Fruit fly (Drosophila melanogaster) whole organism, prepupa: Measurements from ENCODE around the gene CG15200.

Experiments used
- Blimp-1 ChIP-seq: fragments of 200-800 bp; sonication (Bioruptor generic); optimal IDR thresholded peaks from 3 replicates; lab custom pipeline; 2017; ENCODE audit warnings: missing biosample characterization, missing genetic modification characterization, mild to moderate bottlenecking, moderate library complexity, missing genetic modification reagents
- CG10631 ChIP-seq: fragments of 200-800 bp; sonication (Bioruptor generic); optimal IDR thresholded peaks from 2 replicates; lab custom pipeline; 2016; ENCODE audit warnings: missing biosample characterization, missing genetic modification characterization
- CG10669 ChIP-seq: fragments of 200-800 bp; sonication (Bioruptor generic); optimal IDR thresholded peaks from 3 replicates; lab custom pipeline; 2018; ENCODE audit warnings: missing biosample characterization, mild to moderate bottlenecking, missing genetic modification characterization, moderate library complexity
- CG11294 ChIP-seq: fragments of 200-800 bp; sonication (Bioruptor generic); IDR thresholded peaks from 2 replicates; pipeline ENCODE4 v1.3.6; 2022; ENCODE audit warnings: missing biosample characterization, missing genetic modification characterization
- CG11762 ChIP-seq: fragments of 200-800 bp; sonication (Bioruptor generic); optimal IDR thresholded peaks from 3 replicates; lab custom pipeline; 2016; ENCODE audit warnings: missing biosample characterization, missing genetic modification characterization; ENCODE audit not compliant: insufficient read depth
- CG11902 ChIP-seq: fragments of 200-800 bp; sonication (Bioruptor generic); optimal IDR thresholded peaks from 3 replicates; lab custom pipeline; 2016; ENCODE audit warnings: missing biosample characterization, missing genetic modification characterization
- CG1621 ChIP-seq: fragments of 200-800 bp; sonication (Bioruptor generic); optimal IDR thresholded peaks from 3 replicates; lab custom pipeline; 2018; ENCODE audit warnings: missing biosample characterization, mild to moderate bottlenecking, missing genetic modification characterization
- CG16779 ChIP-seq: fragments of 200-800 bp; sonication (Bioruptor generic); optimal IDR thresholded peaks from 3 replicates; lab custom pipeline; 2017; ENCODE audit warnings: missing biosample characterization, mild to moderate bottlenecking, missing genetic modification characterization
- CG3032 ChIP-seq: fragments of 200-800 bp; optimal IDR thresholded peaks from 2 replicates; lab custom pipeline; 2019; ENCODE audit warnings: missing biosample characterization, mild to moderate bottlenecking, missing genetic modification characterization, moderate library complexity
- CG31627 ChIP-seq: fragments of 200-800 bp; sonication (Bioruptor generic); optimal IDR thresholded peaks from 3 replicates; lab custom pipeline; 2016; ENCODE audit warnings: missing biosample characterization, missing genetic modification characterization
- CG32006 ChIP-seq: fragments of 200-800 bp; sonication (Bioruptor generic); optimal IDR thresholded peaks from 3 replicates; lab custom pipeline; 2017; ENCODE audit warnings: missing biosample characterization, mild to moderate bottlenecking, missing genetic modification characterization
- CG3919 ChIP-seq: fragments of 200-800 bp; sonication (Bioruptor generic); optimal IDR thresholded peaks from 3 replicates; lab custom pipeline; 2016; ENCODE audit warnings: missing biosample characterization, missing genetic modification characterization
- CG4318 ChIP-seq: fragments of 200-800 bp; sonication (Bioruptor generic); optimal IDR thresholded peaks from 3 replicates; lab custom pipeline; 2017; ENCODE audit warnings: missing biosample characterization, mild to moderate bottlenecking, missing genetic modification characterization
- CG6163 ChIP-seq: fragments of 200-800 bp; sonication (Bioruptor generic); IDR thresholded peaks from 3 replicates; pipeline ENCODE4 v1.3.6; 2022; ENCODE audit warnings: missing biosample characterization, missing genetic modification characterization
- CG6276 ChIP-seq: fragments of 200-800 bp; sonication (Bioruptor generic); optimal IDR thresholded peaks from 2 replicates; lab custom pipeline; 2017; ENCODE audit warnings: missing biosample characterization, mild to moderate bottlenecking, missing genetic modification characterization
- CG7368 ChIP-seq: fragments of 200-800 bp; sonication (Bioruptor generic); optimal IDR thresholded peaks from 3 replicates; lab custom pipeline; 2016; ENCODE audit warnings: missing biosample characterization, missing genetic modification characterization
- CG8119 ChIP-seq: fragments of 200-800 bp; sonication (Bioruptor generic); IDR thresholded peaks from 3 replicates; pipeline ENCODE4 v1.3.6; 2022; ENCODE audit warnings: missing biosample characterization, missing genetic modification characterization
- CG8319 ChIP-seq: fragments of 200-800 bp; sonication (Bioruptor generic); optimal IDR thresholded peaks from 3 replicates; lab custom pipeline; 2016; ENCODE audit warnings: missing biosample characterization, missing genetic modification characterization
- CG8632 ChIP-seq: fragments of 200-800 bp; sonication (Bioruptor generic); optimal IDR thresholded peaks from 3 replicates; lab custom pipeline; 2016; ENCODE audit warnings: missing biosample characterization, missing genetic modification characterization
- CG9139 ChIP-seq: fragments of 200-800 bp; sonication (Bioruptor generic); optimal IDR thresholded peaks from 3 replicates; lab custom pipeline; 2017; ENCODE audit warnings: missing biosample characterization, mild to moderate bottlenecking, missing genetic modification characterization
- Eip78C ChIP-seq: fragments of 200-800 bp; sonication (Bioruptor generic); peaks from one replicate; lab custom pipeline; 2016; ENCODE audit warnings: missing biosample characterization, missing genetic modification characterization
- Eip93F ChIP-seq: fragments of 200-800 bp; sonication (Bioruptor generic); optimal IDR thresholded peaks from 2 replicates; lab custom pipeline; 2016; ENCODE audit warnings: missing biosample characterization, mild to moderate bottlenecking, missing genetic modification characterization
- Ets21C ChIP-seq: fragments of 200-800 bp; sonication (Bioruptor generic); optimal IDR thresholded peaks from 3 replicates; lab custom pipeline; 2016; ENCODE audit warnings: missing biosample characterization, missing genetic modification characterization
- Ets96B ChIP-seq: fragments of 200-800 bp; optimal IDR thresholded peaks from 2 replicates; lab custom pipeline; 2019; ENCODE audit warnings: missing biosample characterization, mild to moderate bottlenecking, missing genetic modification characterization, moderate library complexity
- Gug ChIP-seq: fragments of 200-800 bp; sonication (Bioruptor generic); IDR thresholded peaks from 2 replicates; pipeline ENCODE4 v1.3.6; 2022; ENCODE audit warnings: missing biosample characterization, missing genetic modification characterization
- Hr39 ChIP-seq: fragments of 200-800 bp; sonication (Bioruptor generic); optimal IDR thresholded peaks from 2 replicates; lab custom pipeline; 2016; ENCODE audit warnings: missing biosample characterization, missing genetic modification characterization
- Hr4 ChIP-seq: fragments of 200-800 bp; sonication (Bioruptor generic); optimal IDR thresholded peaks from 3 replicates; lab custom pipeline; 2016; ENCODE audit warnings: missing biosample characterization, missing genetic modification characterization
- Met ChIP-seq: fragments of 200-800 bp; sonication (Bioruptor generic); optimal IDR thresholded peaks from 3 replicates; lab custom pipeline; 2016; ENCODE audit warnings: missing biosample characterization, missing genetic modification characterization
- Smox ChIP-seq: fragments of 200-800 bp; sonication (Bioruptor generic); optimal IDR thresholded peaks from 3 replicates; lab custom pipeline; 2016; ENCODE audit warnings: missing biosample characterization, missing genetic modification characterization
- Sox102F ChIP-seq: fragments of 200-800 bp; sonication (Bioruptor generic); optimal IDR thresholded peaks from 2 replicates; lab custom pipeline; 2016; ENCODE audit warnings: missing biosample characterization, mild to moderate bottlenecking, missing genetic modification characterization
- Sox14 ChIP-seq: fragments of 200-800 bp; sonication (Bioruptor generic); optimal IDR thresholded peaks from 3 replicates; lab custom pipeline; 2016; ENCODE audit warnings: missing biosample characterization, missing genetic modification characterization
- Sox15 ChIP-seq: fragments of 200-800 bp; sonication (Bioruptor generic); optimal IDR thresholded peaks from 3 replicates; lab custom pipeline; 2016; ENCODE audit warnings: missing biosample characterization, missing genetic modification characterization
- achi ChIP-seq: fragments of 200-800 bp; sonication (Bioruptor generic); optimal IDR thresholded peaks from 3 replicates; lab custom pipeline; 2016; ENCODE audit warnings: missing biosample characterization, missing genetic modification characterization
- acj6 ChIP-seq: fragments of 200-800 bp; sonication (Bioruptor generic); optimal IDR thresholded peaks from 3 replicates; lab custom pipeline; 2016; ENCODE audit warnings: missing biosample characterization, missing genetic modification characterization
- cyc ChIP-seq: fragments of 200-800 bp; sonication (Bioruptor generic); optimal IDR thresholded peaks from 3 replicates; lab custom pipeline; 2016; ENCODE audit warnings: missing biosample characterization, missing genetic modification characterization
- dac ChIP-seq: fragments of 200-800 bp; sonication (Bioruptor generic); optimal IDR thresholded peaks from 2 replicates; lab custom pipeline; 2017; ENCODE audit warnings: missing biosample characterization, mild to moderate bottlenecking, missing genetic modification characterization
- dsx ChIP-seq: fragments of 200-800 bp; optimal IDR thresholded peaks from 3 replicates; lab custom pipeline; 2019; ENCODE audit warnings: missing biosample characterization, mild to moderate bottlenecking, missing genetic modification characterization, moderate library complexity; ENCODE audit not compliant: poor library complexity, severe bottlenecking
- eg ChIP-seq: fragments of 200-800 bp; sonication (Bioruptor generic); IDR thresholded peaks from 3 replicates; pipeline ENCODE4 v1.3.6; 2022; ENCODE audit warnings: missing biosample characterization, missing genetic modification characterization
- esn ChIP-seq: fragments of 200-800 bp; sonication (Bioruptor generic); optimal IDR thresholded peaks from 2 replicates; lab custom pipeline; 2016; ENCODE audit warnings: missing biosample characterization, mild to moderate bottlenecking, missing genetic modification characterization, moderate library complexity
- fd59A ChIP-seq: fragments of 200-800 bp; sonication (Bioruptor generic); optimal IDR thresholded peaks from 2 replicates; lab custom pipeline; 2017; ENCODE audit warnings: missing biosample characterization, mild to moderate bottlenecking, missing genetic modification characterization, missing genetic modification reagents
- fd85E ChIP-seq: fragments of 200-800 bp; sonication (Bioruptor generic); optimal IDR thresholded peaks from 3 replicates; lab custom pipeline; 2016; ENCODE audit warnings: missing biosample characterization, missing genetic modification characterization
- fkh ChIP-seq: fragments of 200-800 bp; sonication (Bioruptor generic); optimal IDR thresholded peaks from 3 replicates; lab custom pipeline; 2017; ENCODE audit warnings: missing biosample characterization, mild to moderate bottlenecking, missing genetic modification characterization, moderate library complexity
- lz ChIP-seq: fragments of 200-800 bp; sonication (Bioruptor generic); optimal IDR thresholded peaks from 3 replicates; lab custom pipeline; 2016; ENCODE audit warnings: missing biosample characterization, missing genetic modification characterization
- net ChIP-seq: fragments of 200-800 bp; sonication (Bioruptor generic); optimal IDR thresholded peaks from 3 replicates; lab custom pipeline; 2016; ENCODE audit warnings: missing biosample characterization, missing genetic modification characterization
- pdm3 ChIP-seq: fragments of 200-800 bp; sonication (Bioruptor generic); optimal IDR thresholded peaks from 3 replicates; lab custom pipeline; 2016; ENCODE audit warnings: missing biosample characterization, missing genetic modification characterization
- salr ChIP-seq, 2 experiments: fragments of 200-800 bp; sonication (Bioruptor generic); optimal IDR thresholded peaks; 3 replicates each; lab custom pipeline; 2016 to 2018; ENCODE audit warnings: missing biosample characterization in 2 of 2, missing genetic modification characterization in 2 of 2, mild to moderate bottlenecking in 1 of 2
- spab ChIP-seq: fragments of 200-800 bp; sonication (Bioruptor generic); optimal IDR thresholded peaks from 2 replicates; lab custom pipeline; 2017; ENCODE audit warnings: missing biosample characterization, mild to moderate bottlenecking, missing genetic modification characterization, missing genetic modification reagents
- ss ChIP-seq, 2 experiments: fragments of 200-800 bp; sonication (Bioruptor generic); optimal IDR thresholded peaks; 2 replicates in 1 of 2; 3 replicates in 1 of 2; lab custom pipeline; 2017 to 2018; ENCODE audit warnings: mild to moderate bottlenecking in 2 of 2, missing biosample characterization in 2 of 2, missing genetic modification characterization in 2 of 2, moderate library complexity in 1 of 2
- svp ChIP-seq: fragments of 200-800 bp; sonication (Bioruptor generic); peaks from one replicate; lab custom pipeline; 2016; ENCODE audit warnings: missing biosample characterization, missing genetic modification characterization
- topi ChIP-seq: fragments of 200-800 bp; sonication (Bioruptor generic); optimal IDR thresholded peaks from 3 replicates; lab custom pipeline; 2016; ENCODE audit warnings: missing biosample characterization, missing genetic modification characterization
- vri ChIP-seq: fragments of 200-800 bp; sonication (Bioruptor generic); optimal IDR thresholded peaks from 3 replicates; lab custom pipeline; 2016; ENCODE audit warnings: missing biosample characterization, mild to moderate bottlenecking, missing genetic modification characterization

The CG15200 gene

dm6 chrX:11154511-11155197 lies 28.1 kb upstream of the CG15200 start:
- TF ChIP-seq cyc (GFP tag; lab: Kevin White, UChicago) = no peak
- no peak for TF ChIP-seq CG3032 (tag; lab: Kevin White, UChicago)
- TF ChIP-seq CG11762 (GFP tag; lab: Kevin White, UChicago) = no peak
- TF ChIP-seq CG10669 = peak; percentile 29
- no peak for TF ChIP-seq achi (GFP tag; lab: Kevin White, UChicago)
- TF ChIP-seq Sox102F = no peak
- no peak for TF ChIP-seq Smox (GFP tag; lab: Kevin White, UChicago)
- peak; percentile 38 for TF ChIP-seq dsx
- no peak for TF ChIP-seq fd59A (GFP tag; lab: Kevin White, UChicago)
- no peak for TF ChIP-seq Ets96B (tag; lab: Kevin White, UChicago)
- no peak for TF ChIP-seq Sox15 (GFP tag; lab: Kevin White, UChicago)
- TF ChIP-seq CG11294 (GFP tag; lab: Robert Waterston, UW) = no peak
- TF ChIP-seq acj6 (GFP tag; lab: Kevin White, UChicago) = no peak
- no peak for TF ChIP-seq Hr4 (GFP tag; lab: Kevin White, UChicago)
- TF ChIP-seq CG11902 (GFP tag; lab: Kevin White, UChicago) = no peak
- TF ChIP-seq CG8632 (GFP tag; lab: Kevin White, UChicago) = no peak
- no peak for TF ChIP-seq Hr39 (GFP tag; lab: Kevin White, UChicago)
- no peak for TF ChIP-seq CG10631 (GFP tag; lab: Kevin White, UChicago)
- peak; percentile 14; the same call in 1 of the 3 replicates for TF ChIP-seq eg (GFP tag; lab: Robert Waterston, UW)
- TF ChIP-seq Sox14 (GFP tag; lab: Kevin White, UChicago) = peak; percentile 17
- no peak for TF ChIP-seq CG6276 (GFP tag; lab: Kevin White, UChicago)
- TF ChIP-seq fd85E (GFP tag; lab: Kevin White, UChicago) = no peak
- no peak for TF ChIP-seq salr (GFP tag; optimal IDR thresholded peaks at IDR 0.05; lab: Kevin White, UChicago)
- TF ChIP-seq Met (GFP tag; lab: Kevin White, UChicago) = no peak
- peak; percentile 63 for TF ChIP-seq fkh (GFP tag; lab: Kevin White, UChicago)
- TF ChIP-seq spab = no peak
- no peak for TF ChIP-seq CG7368
- no peak for TF ChIP-seq CG3919 (GFP tag; lab: Kevin White, UChicago)
- no peak for TF ChIP-seq dac (GFP tag; lab: Kevin White, UChicago)
- TF ChIP-seq pdm3 (GFP tag; lab: Kevin White, UChicago) = no peak
- peak; percentile 75 for TF ChIP-seq Eip78C
- TF ChIP-seq CG32006 (GFP tag; lab: Kevin White, UChicago) = no peak
- TF ChIP-seq CG4318 = no peak
- peak; percentile 22 for TF ChIP-seq net
- no peak for TF ChIP-seq CG1621
- TF ChIP-seq svp = no peak
- TF ChIP-seq Gug (GFP tag; lab: Robert Waterston, UW) = no peak
- TF ChIP-seq Eip93F = no peak
- peak; percentile 40 for TF ChIP-seq ss (GFP tag; optimal IDR thresholded peaks at IDR 0.05; lab: Kevin White, UChicago)
- no peak for TF ChIP-seq Blimp-1 (GFP tag; lab: Kevin White, UChicago)
- TF ChIP-seq lz = no peak
- TF ChIP-seq Ets21C = no peak
- TF ChIP-seq vri (GFP tag; lab: Kevin White, UChicago) = no peak
- no peak for TF ChIP-seq CG31627 (GFP tag; lab: Kevin White, UChicago)
- TF ChIP-seq CG16779 (tag; lab: Kevin White, UChicago) = no peak
- TF ChIP-seq CG9139 = peak; percentile 25
- TF ChIP-seq topi = no peak
- TF ChIP-seq esn (GFP tag; lab: Kevin White, UChicago) = peak; percentile 9
- TF ChIP-seq CG8119 (GFP tag; lab: Robert Waterston, UW) = no peak
- peak; percentile 71 for TF ChIP-seq CG6163 (GFP tag; lab: Robert Waterston, UW)
- TF ChIP-seq CG8319 (GFP tag; lab: Kevin White, UChicago) = no peak
